Worm (Caenorhabditis elegans): ENCODE data around the gene C27A7.6.

DNA sequence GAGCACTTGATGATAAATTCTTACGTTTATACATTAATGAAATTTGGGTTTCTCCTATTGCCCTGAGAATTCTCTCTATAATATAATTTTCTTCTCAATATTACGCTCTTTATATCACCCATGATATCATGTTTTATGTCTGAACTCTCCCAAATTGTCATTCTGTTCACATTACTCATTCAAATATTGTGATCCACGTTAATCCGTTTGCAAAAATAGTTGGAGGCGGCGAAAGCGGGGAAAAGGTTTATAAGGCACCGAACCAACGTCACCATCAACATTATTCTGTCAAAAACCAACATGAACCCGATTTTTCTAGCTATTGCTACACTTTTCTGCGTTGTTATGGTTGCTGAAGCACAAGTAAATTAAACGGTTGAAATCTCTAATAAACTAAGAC lies 22.3 kb upstream of the C27A7.6 start, which contains the start of gene C27A7.8:
- TF ChIP-seq C17E4.6 (GFP tag; IDR thresholded peaks at IDR 0.05), result no peak
- TF ChIP-seq snpc-1.3 (tag; optimal IDR thresholded peaks at IDR 0.05; ENCODE audit: insufficient read depth), result no peak
- no peak for TF ChIP-seq ama-1 (optimal IDR thresholded peaks at IDR 0.05)
- no peak for TF ChIP-seq ama-1 (GFP tag; optimal IDR thresholded peaks at IDR 0.05)
- TF ChIP-seq somi-1 (GFP tag; optimal IDR thresholded peaks at IDR 0.05), result no peak
- no peak for TF ChIP-seq K12H6.12 (tag; optimal IDR thresholded peaks at IDR 0.05)
- no peak for TF ChIP-seq unc-62 (GFP tag; optimal IDR thresholded peaks at IDR 0.05)
- no peak for TF ChIP-seq snpc-4 (GFP tag; optimal IDR thresholded peaks at IDR 0.05)
- TF ChIP-seq snpc-4 (tag; optimal IDR thresholded peaks at IDR 0.05), result no peak
- no peak for TF ChIP-seq ets-4 (GFP tag; optimal IDR thresholded peaks at IDR 0.05)
- no peak for TF ChIP-seq unc-130 (GFP tag; optimal IDR thresholded peaks at IDR 0.05)
- TF ChIP-seq nhr-80 (tag; optimal IDR thresholded peaks at IDR 0.05), result no peak
- TF ChIP-seq hlh-26 (GFP tag; conservative IDR thresholded peaks at IDR 0.05), result no peak
- no peak for TF ChIP-seq chd-7 (tag; optimal IDR thresholded peaks at IDR 0.05)
- no peak for TF ChIP-seq dpff-1 (tag; optimal IDR thresholded peaks at IDR 0.05)
- TF ChIP-seq gei-17 (GFP tag; optimal IDR thresholded peaks at IDR 0.05), result no peak
